Fruit fly (Drosophila melanogaster): Measurements from ENCODE around the gene Ir10a.

The Ir10a gene

dm6 chrX:11326213-11326731 lies 15.3 kb upstream of the Ir10a start (continued):
- TF ChIP-seq Fer3 (tag; optimal IDR thresholded peaks at IDR 0.05) (peak; percentile 62), Spps (tag; optimal IDR thresholded peaks at IDR 0.05) (peak; percentile 19), lmd (GFP tag; IDR thresholded peaks at IDR 0.05) (peak; percentile 76), Jarid2 (GFP tag; optimal IDR thresholded peaks at IDR 0.05) (no peak), insv (GFP tag; optimal IDR thresholded peaks at IDR 0.05) (peak in 1 of 2 experiments; percentile 12), CG6254 (GFP tag; optimal IDR thresholded peaks at IDR 0.05) (peak; percentile 60), CG14860 (GFP tag; IDR thresholded peaks at IDR 0.05; ENCODE audit: partially characterized antibody) (no peak), CG10267 (tag; optimal IDR thresholded peaks at IDR 0.05) (peak; percentile 32), CG11723 (GFP tag; optimal IDR thresholded peaks at IDR 0.05) (peak; percentile 40), CG5953 (GFP tag; IDR thresholded peaks at IDR 0.05) (no peak), CG2202 (tag; optimal IDR thresholded peaks at IDR 0.05) (peak; percentile 2), fd96Cb (tag; optimal IDR thresholded peaks at IDR 0.05) (peak; percentile 65), sisA (GFP tag; IDR thresholded peaks at IDR 0.05) (peak; percentile 59), CG13123 (GFP tag; optimal IDR thresholded peaks at IDR 0.05) (no peak), CG7839 (tag; optimal IDR thresholded peaks at IDR 0.05) (peak; percentile 82), CG11456 (GFP tag; IDR thresholded peaks at IDR 0.05) (no peak; the same call in 2 of the 3 replicates), nerfin-1 (tag; optimal IDR thresholded peaks at IDR 0.05) (peak; percentile 52), chm (GFP tag; IDR thresholded peaks at IDR 0.05) (peak; percentile 57; the same call in 1 of the 2 replicates), croc (GFP tag; conservative IDR thresholded peaks at IDR 0.05) (no peak; the same call in 2 of the 3 replicates), CG12942 (GFP tag; optimal IDR thresholded peaks at IDR 0.05) (peak; percentile 14), CG10366 (GFP tag; IDR thresholded peaks at IDR 0.05) (peak; percentile 62), CG15514 (GFP tag; optimal IDR thresholded peaks at IDR 0.05) (peak; percentile 66), NC2β (GFP tag; optimal IDR thresholded peaks at IDR 0.05) (peak; percentile 43), CG1602 (GFP tag; optimal IDR thresholded peaks at IDR 0.05) (peak; percentile 29), tio (GFP tag; optimal IDR thresholded peaks at IDR 0.05) (peak; percentile 66), p53 (GFP tag; optimal IDR thresholded peaks at IDR 0.05) (no peak), Dll (GFP tag; IDR thresholded peaks at IDR 0.05; ENCODE audit: partially characterized antibody) (no peak), abd-A (tag; optimal IDR thresholded peaks at IDR 0.05) (no peak), Xbp1 (GFP tag; optimal IDR thresholded peaks at IDR 0.05) (peak; percentile 68), Hr51 (GFP tag; optimal IDR thresholded peaks at IDR 0.05) (peak; percentile 13 to 80), CG7928 (GFP tag; optimal IDR thresholded peaks at IDR 0.05) (peak; percentile 35), tna (GFP tag; IDR thresholded peaks at IDR 0.05; ENCODE audit: partially characterized antibody) (no peak), CG10565 (GFP tag; optimal IDR thresholded peaks at IDR 0.05) (no peak), ash1 (GFP tag; optimal IDR thresholded peaks at IDR 0.05) (no peak), da (GFP tag; optimal IDR thresholded peaks at IDR 0.05) (peak; percentile 5), CG3838 (GFP tag; optimal IDR thresholded peaks at IDR 0.05) (no peak), CG12659 (GFP tag; optimal IDR thresholded peaks at IDR 0.05) (peak; percentile 78), CG5245 (GFP tag; optimal IDR thresholded peaks at IDR 0.05) (peak; percentile 11), Hand (GFP tag; optimal IDR thresholded peaks at IDR 0.05) (peak; percentile 35), Scr (GFP tag; IDR thresholded peaks at IDR 0.05; ENCODE audit: partially characterized antibody) (no peak), CG11093 (GFP tag; IDR thresholded peaks at IDR 0.05) (0 out of 3 replicates have a peak, but pooled peaks have one; percentile 51), D19A (tag; optimal IDR thresholded peaks at IDR 0.05) (peak; percentile 60), lilli (GFP tag; optimal IDR thresholded peaks at IDR 0.05) (peak; percentile 75), CG9876 (GFP tag; optimal IDR thresholded peaks at IDR 0.05) (peak; percentile 18), Camta (GFP tag; optimal IDR thresholded peaks at IDR 0.05) (peak; percentile 49), sr (GFP tag; IDR thresholded peaks at IDR 0.05) (no peak), CG4282 (GFP tag; optimal IDR thresholded peaks at IDR 0.05) (no peak), org-1 (GFP tag; optimal IDR thresholded peaks at IDR 0.05) (peak; percentile 67), CG31224 (GFP tag; IDR thresholded peaks at IDR 0.05) (no peak), CG18764 (GFP tag; optimal IDR thresholded peaks at IDR 0.05) (peak; percentile 44)
